Fruit fly (Drosophila melanogaster) whole organism, wandering third instar larva: ENCODE data around the gene CG42304.

Source experiments
- CG32264 ChIP-seq: fragments of 200-800 bp; sonication (Bioruptor generic); optimal IDR thresholded peaks from 2 replicates; lab custom pipeline; 2016; ENCODE audit warnings: missing biosample characterization, missing genetic modification characterization
- CrebA ChIP-seq: fragments of 200-800 bp; sonication (Bioruptor generic); optimal IDR thresholded peaks from 2 replicates; lab custom pipeline; 2016; ENCODE audit warnings: missing biosample characterization, mild to moderate bottlenecking, missing genetic modification characterization, borderline replicate concordance
- HLH106 ChIP-seq: fragments of 200-800 bp; optimal IDR thresholded peaks from 3 replicates; lab custom pipeline; 2019; ENCODE audit warnings: missing biosample characterization, mild to moderate bottlenecking, missing genetic modification characterization, moderate library complexity
- OdsH ChIP-seq: fragments of 200-800 bp; sonication (Bioruptor generic); optimal IDR thresholded peaks from 2 replicates; lab custom pipeline; 2016; ENCODE audit warnings: missing biosample characterization, mild to moderate bottlenecking, missing genetic modification characterization
- br ChIP-seq: fragments of 200-800 bp; sonication (Bioruptor generic); optimal IDR thresholded peaks from 2 replicates; lab custom pipeline; 2016; ENCODE audit warnings: missing biosample characterization, missing genetic modification characterization
- dl ChIP-seq, 2 experiments: fragments of 175-275, 200-275 bp in 1 of 2; fragments of 200-275 bp in 1 of 2; sonication (Bioruptor generic); optimal IDR thresholded peaks; lab custom pipeline; 2018; ENCODE audit warnings: mild to moderate bottlenecking in 2 of 2, missing biosample characterization in 2 of 2, missing genetic modification characterization in 2 of 2, moderate library complexity in 2 of 2; ENCODE audit not compliant: partially characterized antibody in 2 of 2, insufficient read depth in 1 of 2
- h ChIP-seq: fragments of 200-800 bp; sonication (Bioruptor generic); optimal IDR thresholded peaks from 3 replicates; lab custom pipeline; 2016; ENCODE audit warnings: missing biosample characterization, mild to moderate bottlenecking, missing genetic modification characterization
- pan ChIP-seq: fragments of >200 bp; optimal IDR thresholded peaks from 2 replicates; lab custom pipeline; 2017
- psq ChIP-seq: fragments of 200-800 bp; sonication (Bioruptor generic); optimal IDR thresholded peaks from 3 replicates; lab custom pipeline; 2017; ENCODE audit warnings: missing biosample characterization, mild to moderate bottlenecking, missing genetic modification characterization, moderate library complexity
- sage ChIP-seq: fragments of 200-800 bp; sonication (Bioruptor generic); optimal IDR thresholded peaks from 2 replicates; lab custom pipeline; 2016; ENCODE audit warnings: missing biosample characterization, mild to moderate bottlenecking, missing genetic modification characterization
- usp ChIP-seq: fragments of >200 bp; optimal IDR thresholded peaks from 2 replicates; lab custom pipeline; 2017; ENCODE audit warnings: missing biosample characterization, missing genetic modification characterization

DNA sequence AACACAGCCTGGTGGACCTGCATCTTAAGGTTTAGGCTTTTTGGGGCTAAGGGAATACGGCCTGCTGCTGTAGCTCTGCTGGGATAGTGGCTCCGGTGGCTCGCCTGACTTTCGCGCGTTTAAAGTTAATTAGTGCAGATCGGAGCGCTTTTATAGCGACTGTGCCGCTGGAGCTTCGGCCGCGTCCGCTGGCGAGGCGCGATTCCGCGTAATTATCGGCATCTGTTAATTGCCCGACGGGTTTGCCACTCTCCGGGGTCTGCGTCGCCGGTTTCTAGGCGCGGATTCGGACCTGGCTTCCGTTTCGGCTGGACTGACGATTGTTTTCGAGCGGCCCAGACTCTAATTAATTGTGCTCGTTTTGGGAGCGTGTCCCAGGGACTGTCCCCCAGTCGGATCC is 8.6 kb upstream of the CG42304 start, which contains the start of gene CG14949:
- no peak for TF ChIP-seq pan
- no peak for TF ChIP-seq OdsH (GFP tag; lab: Kevin White, UChicago)
- TF ChIP-seq CrebA: no peak
- no peak for TF ChIP-seq sage (GFP tag; lab: Kevin White, UChicago)
- no peak for TF ChIP-seq dl (GFP tag; optimal IDR thresholded peaks at IDR 0.05; lab: Kevin White, UChicago; ENCODE audit: insufficient read depth in 1 of 2, partially characterized antibody in 2 of 2)
- TF ChIP-seq HLH106: no peak
- TF ChIP-seq usp (GFP tag; lab: Kevin White, UChicago): no peak
- no peak for TF ChIP-seq psq (GFP tag; lab: Kevin White, UChicago)
- TF ChIP-seq h: no peak
- TF ChIP-seq br (GFP tag; lab: Kevin White, UChicago): no peak
- TF ChIP-seq CG32264 (GFP tag; lab: Kevin White, UChicago): no peak
